Fruit fly (Drosophila melanogaster) whole organism, pupa: ENCODE data around the gene CG3505.

Experiments
- CG10348 ChIP-seq: fragments of 200-800 bp; sonication (Bioruptor generic); IDR thresholded peaks from 2 replicates; pipeline ENCODE4 v1.3.6; 2022; ENCODE audit warnings: missing biosample characterization, missing genetic modification characterization
- CG12605 ChIP-seq: fragments of 200-800 bp; sonication (Bioruptor generic); IDR thresholded peaks from 2 replicates; pipeline ENCODE4 v1.3.6; 2022; ENCODE audit warnings: missing biosample characterization, missing genetic modification characterization
- CG13204 ChIP-seq: fragments of 200-800 bp; sonication (Bioruptor generic); optimal IDR thresholded peaks from 2 replicates; lab custom pipeline; 2018; ENCODE audit warnings: missing biosample characterization, mild to moderate bottlenecking, missing genetic modification characterization, moderate library complexity
- CG14655 ChIP-seq: fragments of 200-800 bp; sonication (Bioruptor generic); optimal IDR thresholded peaks from 3 replicates; lab custom pipeline; 2017; ENCODE audit warnings: mild to moderate bottlenecking, missing biosample characterization, missing genetic modification reagents, missing genetic modification characterization
- CG15710 ChIP-seq: fragments of 200-800 bp; sonication (Bioruptor generic); optimal IDR thresholded peaks from 2 replicates; lab custom pipeline; 2018; ENCODE audit warnings: missing biosample characterization, mild to moderate bottlenecking, missing genetic modification characterization, moderate library complexity
- CG17806 ChIP-seq: fragments of 200-800 bp; sonication (Bioruptor generic); optimal IDR thresholded peaks from 2 replicates; lab custom pipeline; 2018; ENCODE audit warnings: missing biosample characterization, mild to moderate bottlenecking, missing genetic modification characterization, moderate library complexity
- CG32121 ChIP-seq: fragments of 200-800 bp; sonication (Bioruptor generic); IDR thresholded peaks from 2 replicates; pipeline ENCODE4 v1.3.6; 2022; ENCODE audit warnings: missing biosample characterization, missing genetic modification characterization
- CG34367 ChIP-seq: fragments of 200-800 bp; sonication (Bioruptor generic); optimal IDR thresholded peaks from 2 replicates; lab custom pipeline; 2018; ENCODE audit warnings: missing biosample characterization, mild to moderate bottlenecking, missing genetic modification characterization
- CG4496 ChIP-seq: fragments of 200-800 bp; sonication (Bioruptor generic); IDR thresholded peaks from 3 replicates; pipeline ENCODE4 v1.3.6; 2022; ENCODE audit warnings: missing biosample characterization, missing genetic modification characterization
- CG8159 ChIP-seq: fragments of 200-800 bp; sonication (Bioruptor generic); optimal IDR thresholded peaks from 3 replicates; lab custom pipeline; 2018; ENCODE audit warnings: missing biosample characterization, mild to moderate bottlenecking, missing genetic modification characterization, moderate library complexity
- CG8301 ChIP-seq: fragments of 200-800 bp; sonication (Bioruptor generic); optimal IDR thresholded peaks from 2 replicates; lab custom pipeline; 2018; ENCODE audit warnings: missing biosample characterization, mild to moderate bottlenecking, missing genetic modification characterization
- CG9948 ChIP-seq: fragments of 200-800 bp; sonication (Bioruptor generic); optimal IDR thresholded peaks from 2 replicates; lab custom pipeline; 2018; ENCODE audit warnings: missing biosample characterization, mild to moderate bottlenecking, missing genetic modification characterization, moderate library complexity
- D1 ChIP-seq: fragments of 200-800 bp; sonication (Bioruptor generic); optimal IDR thresholded peaks from 2 replicates; lab custom pipeline; 2018; ENCODE audit warnings: missing biosample characterization, mild to moderate bottlenecking, missing genetic modification characterization, moderate library complexity
- EcR ChIP-seq: fragments of 200-800 bp; sonication (Bioruptor generic); optimal IDR thresholded peaks from 3 replicates; lab custom pipeline; 2019; ENCODE audit warnings: missing biosample characterization, missing genetic modification characterization, mild to moderate bottlenecking, moderate library complexity, missing genetic modification reagents
- Ets98B ChIP-seq: fragments of 200-800 bp; sonication (Bioruptor generic); IDR thresholded peaks from 2 replicates; pipeline ENCODE4 v1.3.6; 2022; ENCODE audit warnings: missing biosample characterization, missing genetic modification characterization
- Pif1A ChIP-seq: fragments of 200-800 bp; sonication (Bioruptor generic); optimal IDR thresholded peaks from 3 replicates; lab custom pipeline; 2016; ENCODE audit warnings: missing biosample characterization, missing genetic modification characterization
- Pif1B ChIP-seq: fragments of 200-800 bp; sonication (Bioruptor generic); optimal IDR thresholded peaks from 3 replicates; lab custom pipeline; 2016; ENCODE audit warnings: missing biosample characterization, missing genetic modification characterization
- Snoo ChIP-seq: fragments of 200-800 bp; sonication (Bioruptor generic); optimal IDR thresholded peaks from 3 replicates; lab custom pipeline; 2017; ENCODE audit warnings: missing biosample characterization, mild to moderate bottlenecking, missing genetic modification characterization, inconsistent platforms
- fd96Ca ChIP-seq: fragments of 200-800 bp; sonication (Bioruptor generic); IDR thresholded peaks from 3 replicates; pipeline ENCODE4 v1.3.6; 2022; ENCODE audit warnings: missing biosample characterization, missing genetic modification characterization
- gl ChIP-seq: fragments of 200-800 bp; sonication (Bioruptor generic); optimal IDR thresholded peaks from 2 replicates; lab custom pipeline; 2018; ENCODE audit warnings: missing biosample characterization, mild to moderate bottlenecking, missing genetic modification characterization
- rn ChIP-seq: fragments of 200-800 bp; sonication (Bioruptor generic); IDR thresholded peaks from 2 replicates; pipeline ENCODE4 v1.3.6; 2022; ENCODE audit warnings: missing biosample characterization, missing genetic modification characterization

CG3505 gene

dm6 chr3R:14651076-14651662 lies 6.1 kb upstream of the CG3505 start:
- no peak for TF ChIP-seq fd96Ca (GFP tag; lab: Robert Waterston, UW)
- TF ChIP-seq CG8301 (tag; lab: Kevin White, UChicago) = no peak
- TF ChIP-seq EcR (GFP tag; lab: Kevin White, UChicago) = peak; percentile 93
- TF ChIP-seq CG13204 (GFP tag; lab: Kevin White, UChicago) = peak; percentile 6
- no peak for TF ChIP-seq CG12605 (GFP tag; lab: Robert Waterston, UW)
- TF ChIP-seq Snoo (tag; lab: Kevin White, UChicago) = no peak
- TF ChIP-seq gl = peak; percentile 3
- no peak for TF ChIP-seq CG34367 (tag; lab: Kevin White, UChicago)
- no peak for TF ChIP-seq CG10348 (GFP tag; lab: Robert Waterston, UW)

- TF ChIP-seq CG32121 (GFP tag; lab: Robert Waterston, UW) (no peak), CG9948 (tag; lab: Kevin White, UChicago) (no peak), fd96Ca (GFP tag; lab: Robert Waterston, UW) (no peak)
These were observed 4.9 kb upstream of the CG3505 start for dm6 chr3R:14652301-14652880.

- no peak for TF ChIP-seq CG15710 (tag; lab: Kevin White, UChicago)
- peak; percentile 79 for TF ChIP-seq EcR (GFP tag; lab: Kevin White, UChicago)
- no peak for TF ChIP-seq Pif1A (GFP tag; lab: Kevin White, UChicago)
- no peak for TF ChIP-seq CG34367 (tag; lab: Kevin White, UChicago)
- peak; percentile 13 for TF ChIP-seq CG8301 (tag; lab: Kevin White, UChicago)
- no peak for TF ChIP-seq CG12605 (GFP tag; lab: Robert Waterston, UW)
- TF ChIP-seq CG32121 (GFP tag; lab: Robert Waterston, UW) = peak; percentile 55
- peak; percentile 56 for TF ChIP-seq CG13204 (GFP tag; lab: Kevin White, UChicago)
- TF ChIP-seq gl = peak; percentile 56
- TF ChIP-seq Ets98B (GFP tag; lab: Robert Waterston, UW) = peak; percentile 54
- peak; percentile 51 for TF ChIP-seq CG4496 (GFP tag; lab: Robert Waterston, UW)
- no peak for TF ChIP-seq CG17806
- TF ChIP-seq CG8159 = no peak
- peak; percentile 54 for TF ChIP-seq fd96Ca (GFP tag; lab: Robert Waterston, UW)
- peak; percentile 26 for TF ChIP-seq Snoo (tag; lab: Kevin White, UChicago)
- TF ChIP-seq CG14655 (GFP tag; lab: Kevin White, UChicago) = peak; percentile 22
- TF ChIP-seq D1 = peak; percentile 25
- TF ChIP-seq, all 21 proteins: peak for 11
These were observed 4.0 kb upstream of the CG3505 start for dm6 chr3R:14653039-14653852.

- TF ChIP-seq Ets98B (GFP tag; lab: Robert Waterston, UW) (no peak), CG15710 (tag; lab: Kevin White, UChicago) (no peak), rn (GFP tag; lab: Robert Waterston, UW) (no peak), CG12605 (GFP tag; lab: Robert Waterston, UW) (no peak), CG4496 (GFP tag; lab: Robert Waterston, UW) (no peak), CG17806 (no peak), Pif1B (GFP tag; lab: Kevin White, UChicago) (no peak), CG14655 (GFP tag; lab: Kevin White, UChicago) (no peak), CG13204 (GFP tag; lab: Kevin White, UChicago) (peak; percentile 60), CG32121 (GFP tag; lab: Robert Waterston, UW) (no peak), Pif1A (GFP tag; lab: Kevin White, UChicago) (no peak), CG8159 (no peak), fd96Ca (GFP tag; lab: Robert Waterston, UW) (no peak), CG34367 (tag; lab: Kevin White, UChicago) (no peak), EcR (GFP tag; lab: Kevin White, UChicago) (peak; percentile 55)
These were observed 2.8 kb upstream of the CG3505 start for dm6 chr3R:14654231-14654975.

- peak; percentile 28 for TF ChIP-seq D1
- TF ChIP-seq EcR (GFP tag; lab: Kevin White, UChicago) = peak; percentile 53
- TF ChIP-seq Pif1A (GFP tag; lab: Kevin White, UChicago) = peak; percentile 94
- TF ChIP-seq Pif1B (GFP tag; lab: Kevin White, UChicago) = peak; percentile 83
- peak; percentile 81 for TF ChIP-seq CG9948 (tag; lab: Kevin White, UChicago)
- peak; percentile 93 for TF ChIP-seq CG32121 (GFP tag; lab: Robert Waterston, UW)
- peak; percentile 83 for TF ChIP-seq gl
- peak; percentile 49 for TF ChIP-seq rn (GFP tag; lab: Robert Waterston, UW)
- peak; percentile 93 for TF ChIP-seq CG8159
- TF ChIP-seq CG10348 (GFP tag; lab: Robert Waterston, UW) = peak; percentile 68
- TF ChIP-seq CG8301 (tag; lab: Kevin White, UChicago) = peak; percentile 92
- peak; percentile 88 for TF ChIP-seq CG17806
- TF ChIP-seq Snoo (tag; lab: Kevin White, UChicago) = peak; percentile 92
- TF ChIP-seq CG14655 (GFP tag; lab: Kevin White, UChicago) = peak; percentile 92
- peak; percentile 93 for TF ChIP-seq Ets98B (GFP tag; lab: Robert Waterston, UW)
- TF ChIP-seq fd96Ca (GFP tag; lab: Robert Waterston, UW) = peak; percentile 95
- TF ChIP-seq CG12605 (GFP tag; lab: Robert Waterston, UW) = peak; percentile 84
- peak; percentile 89 for TF ChIP-seq CG34367 (tag; lab: Kevin White, UChicago)
- peak; percentile 95 for TF ChIP-seq CG4496 (GFP tag; lab: Robert Waterston, UW)
- TF ChIP-seq CG13204 (GFP tag; lab: Kevin White, UChicago) = peak; percentile 80
- TF ChIP-seq CG15710 (tag; lab: Kevin White, UChicago) = peak; percentile 92
- TF ChIP-seq, all 21 proteins: peak for 21
These were observed 2.0 kb upstream of the CG3505 start for dm6 chr3R:14654976-14655896.
